Fruit fly (Drosophila melanogaster) whole organism, adult: ENCODE measurements around the gene CG44141.

Source experiments
- CG12768 ChIP-seq: fragments of 200-800 bp; sonication (Bioruptor generic); optimal IDR thresholded peaks from 2 replicates; lab custom pipeline; 2017; ENCODE audit warnings: missing biosample characterization, missing genetic modification characterization, mild to moderate bottlenecking, moderate library complexity, missing genetic modification reagents
- CG14711 ChIP-seq: fragments of 200-800 bp; sonication (Bioruptor generic); optimal IDR thresholded peaks from 2 replicates; lab custom pipeline; 2018; ENCODE audit warnings: missing biosample characterization, mild to moderate bottlenecking, missing genetic modification characterization, moderate library complexity
- CG1620 ChIP-seq: fragments of 200-800 bp; sonication (Bioruptor generic); optimal IDR thresholded peaks from 2 replicates; lab custom pipeline; 2016; ENCODE audit warnings: missing biosample characterization, missing genetic modification characterization
- CG33017 ChIP-seq: fragments of 200-800 bp; sonication (Bioruptor generic); optimal IDR thresholded peaks from 2 replicates; lab custom pipeline; 2018; ENCODE audit warnings: missing biosample characterization, mild to moderate bottlenecking, missing genetic modification characterization, moderate library complexity
- CG5204 ChIP-seq: fragments of 200-800 bp; sonication (Bioruptor generic); optimal IDR thresholded peaks from 2 replicates; lab custom pipeline; 2016; ENCODE audit warnings: missing biosample characterization, missing genetic modification characterization
- CG7045 ChIP-seq: fragments of 200-800 bp; sonication (Bioruptor generic); optimal IDR thresholded peaks from 2 replicates; lab custom pipeline; 2017; ENCODE audit warnings: missing biosample characterization, mild to moderate bottlenecking, missing genetic modification characterization
- CG7101 ChIP-seq: fragments of 200-800 bp; sonication (Bioruptor generic); optimal IDR thresholded peaks from 2 replicates; lab custom pipeline; 2018; ENCODE audit warnings: missing biosample characterization, mild to moderate bottlenecking, missing genetic modification characterization, moderate library complexity
- Clk ChIP-seq: fragments of 200-800 bp; sonication (Bioruptor generic); optimal IDR thresholded peaks from 2 replicates; lab custom pipeline; 2017; ENCODE audit warnings: missing biosample characterization, missing genetic modification characterization
- Hr96 ChIP-seq: fragments of 200-800 bp; sonication (Bioruptor generic); optimal IDR thresholded peaks from 2 replicates; lab custom pipeline; 2016; ENCODE audit warnings: missing biosample characterization, missing genetic modification characterization
- Mnt ChIP-seq: fragments of 200-800 bp; sonication (Bioruptor generic); optimal IDR thresholded peaks from 2 replicates; lab custom pipeline; 2016; ENCODE audit warnings: missing biosample characterization, mild to moderate bottlenecking, missing genetic modification characterization
- bab1 ChIP-seq: fragments of 200-800 bp; sonication (Bioruptor generic); optimal IDR thresholded peaks from 3 replicates; lab custom pipeline; 2019; ENCODE audit warnings: missing biosample characterization, mild to moderate bottlenecking, missing genetic modification characterization, moderate library complexity
- cic ChIP-seq: fragments of 200-800 bp; sonication (Bioruptor generic); optimal IDR thresholded peaks from 2 replicates; lab custom pipeline; 2017; ENCODE audit warnings: missing biosample characterization, mild to moderate bottlenecking, missing genetic modification characterization, moderate library complexity
- cnc ChIP-seq, 2 experiments: fragments of >200 bp; optimal IDR thresholded peaks; 2 replicates each; lab custom pipeline; 2017
- kay ChIP-seq: fragments of 200-800 bp; sonication (Bioruptor generic); peaks from one replicate; lab custom pipeline; 2016; ENCODE audit warnings: missing biosample characterization, missing genetic modification characterization, borderline replicate concordance
- pad ChIP-seq: fragments of 200-800 bp; sonication (Bioruptor generic); optimal IDR thresholded peaks from 3 replicates; lab custom pipeline; 2017; ENCODE audit warnings: missing biosample characterization, missing genetic modification characterization, mild to moderate bottlenecking, moderate library complexity, missing genetic modification reagents
- toe ChIP-seq: fragments of 200-800 bp; sonication (Bioruptor generic); optimal IDR thresholded peaks from 2 replicates; lab custom pipeline; 2016; ENCODE audit warnings: missing biosample characterization, missing genetic modification characterization

The CG44141 gene

DNA sequence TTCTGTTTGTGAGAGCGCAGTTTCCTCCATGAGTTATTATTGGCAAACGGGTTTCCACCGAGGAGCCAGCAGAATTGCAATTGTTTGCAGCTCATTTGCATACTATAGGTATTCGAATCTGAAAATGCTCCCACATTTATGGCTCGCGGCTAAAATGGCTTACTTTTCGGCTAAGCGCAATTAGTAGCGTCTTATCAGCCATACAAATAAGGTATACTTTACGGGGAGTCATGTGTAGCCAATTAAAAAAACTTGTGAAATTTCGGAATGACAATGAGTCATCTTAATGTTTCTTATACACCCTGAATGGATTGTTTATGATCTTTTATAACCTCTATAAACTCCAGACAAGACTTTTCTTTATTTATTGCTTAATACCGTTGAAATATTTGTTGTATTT is 50.1 kb downstream of the CG44141 start:
- no peak for TF ChIP-seq pad (GFP tag; lab: Kevin White, UChicago)
- TF ChIP-seq CG14711 (tag; lab: Kevin White, UChicago): no peak
- no peak for TF ChIP-seq cnc (optimal IDR thresholded peaks at IDR 0.05; lab: Kevin White, UChicago)
- TF ChIP-seq CG7101 (tag; lab: Kevin White, UChicago): no peak
- TF ChIP-seq bab1 (GFP tag; lab: Kevin White, UChicago): no peak
- TF ChIP-seq CG5204 (GFP tag; lab: Kevin White, UChicago): no peak
- TF ChIP-seq Clk (GFP tag; lab: Kevin White, UChicago): no peak
- TF ChIP-seq Mnt (GFP tag; lab: Kevin White, UChicago): no peak
- no peak for TF ChIP-seq toe
- no peak for TF ChIP-seq CG33017 (tag; lab: Kevin White, UChicago)
- TF ChIP-seq CG1620 (GFP tag; lab: Kevin White, UChicago): no peak
- no peak for TF ChIP-seq Hr96 (GFP tag; lab: Kevin White, UChicago)
- no peak for TF ChIP-seq CG12768 (GFP tag; lab: Kevin White, UChicago)
- TF ChIP-seq CG7045 (GFP tag; lab: Kevin White, UChicago): no peak
- no peak for TF ChIP-seq cic (GFP tag; lab: Kevin White, UChicago)
- TF ChIP-seq kay (GFP tag; lab: Kevin White, UChicago): no peak
